Worm (Caenorhabditis elegans): ENCODE results near the gene F35A5.5.

The F35A5.5 gene

DNA sequence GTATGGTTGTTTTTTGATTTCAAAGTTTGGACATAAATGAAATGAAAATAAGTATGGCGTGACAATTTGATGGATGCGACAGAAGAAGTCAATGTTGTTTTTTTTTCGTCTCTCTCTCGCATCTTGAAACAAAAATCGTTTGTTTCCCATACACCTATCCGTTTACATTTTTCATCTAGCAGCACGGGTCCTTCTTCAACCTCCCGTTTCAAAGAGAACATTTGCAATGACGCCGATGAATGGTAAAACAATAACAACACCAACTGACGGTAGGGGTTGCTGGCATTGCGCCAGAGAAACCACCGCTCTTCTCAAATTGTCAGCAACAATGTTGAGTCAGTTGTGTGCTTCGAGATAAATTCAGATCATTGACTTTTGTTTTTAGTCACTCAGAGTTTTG is 43.6 kb upstream of the F35A5.5 start (continued):
- no peak for TF ChIP-seq F10B5.3 (tag; optimal IDR thresholded peaks at IDR 0.05)
- TF ChIP-seq mxl-2 (GFP tag; conservative IDR thresholded peaks at IDR 0.05) = no peak
- TF ChIP-seq ceh-82 (tag; optimal IDR thresholded peaks at IDR 0.05) = no peak
- TF ChIP-seq lim-7 (GFP tag; IDR thresholded peaks at IDR 0.05) = no peak
- TF ChIP-seq sdz-12 (GFP tag; optimal IDR thresholded peaks at IDR 0.05) = no peak
- TF ChIP-seq mes-2 (tag; optimal IDR thresholded peaks at IDR 0.05; ENCODE audit: poor library complexity, severe bottlenecking) = no peak
- peak in 1 of 2 experiments; percentile 99 for TF ChIP-seq daf-16 (GFP tag; optimal IDR thresholded peaks at IDR 0.05)
- no peak for TF ChIP-seq daf-16 (tag; optimal IDR thresholded peaks at IDR 0.05)
- no peak for TF ChIP-seq zag-1 (tag; optimal IDR thresholded peaks at IDR 0.05)
- TF ChIP-seq mdl-1 (tag; optimal IDR thresholded peaks at IDR 0.05) = no peak
- TF ChIP-seq lin-15B (tag; optimal IDR thresholded peaks at IDR 0.05) = no peak
- TF ChIP-seq nhr-77 (tag; optimal IDR thresholded peaks at IDR 0.05) = no peak
- no peak for TF ChIP-seq ceh-44 (GFP tag; IDR thresholded peaks at IDR 0.05)

- no peak for TF ChIP-seq zag-1 (tag; optimal IDR thresholded peaks at IDR 0.05)
- no peak for TF ChIP-seq nhr-111 (GFP tag; optimal IDR thresholded peaks at IDR 0.05)
- TF ChIP-seq unc-130 (GFP tag; optimal IDR thresholded peaks at IDR 0.05) = no peak
- peak in 1 of 2 experiments; percentile 89 for TF ChIP-seq unc-62 (GFP tag; optimal IDR thresholded peaks at IDR 0.05 in 1 of 2)
- TF ChIP-seq unc-62 (tag; optimal IDR thresholded peaks at IDR 0.05) = no peak
- TF ChIP-seq dpl-1 (GFP tag; optimal IDR thresholded peaks at IDR 0.05) = no peak
- TF ChIP-seq nhr-48 (tag; optimal IDR thresholded peaks at IDR 0.05) = peak; percentile 48
- TF ChIP-seq snpc-4 (tag; optimal IDR thresholded peaks at IDR 0.05) = no peak
- TF ChIP-seq ZK546.5 (tag; optimal IDR thresholded peaks at IDR 0.05) = no peak
- no peak for TF ChIP-seq lin-39 (tag; optimal IDR thresholded peaks at IDR 0.05)
Observed at ce11 chrX:3838670-3839069, 43.1 kb upstream of the F35A5.5 start.

DNA sequence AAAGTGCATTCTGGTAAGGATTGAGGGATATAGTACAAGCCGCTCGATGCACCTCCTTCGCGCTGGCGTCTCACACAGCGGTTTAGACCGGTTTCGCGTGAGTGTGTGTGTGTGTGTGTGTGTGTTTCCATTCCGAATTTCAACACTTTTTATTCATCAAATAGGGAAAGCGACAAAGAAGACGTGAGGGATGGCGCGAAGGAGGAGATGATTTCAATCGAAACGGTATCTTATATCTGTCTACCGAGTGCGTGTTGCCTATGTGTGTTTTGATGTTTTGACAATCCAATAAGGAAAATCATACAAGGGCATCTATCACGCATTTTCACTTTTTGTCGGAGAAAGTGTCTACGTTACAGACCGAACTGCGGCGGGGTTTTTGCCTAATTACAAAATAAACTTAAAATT is 42.2 kb upstream of the F35A5.5 start:
- TF ChIP-seq aly-2 (tag; optimal IDR thresholded peaks at IDR 0.05) = no peak
- TF ChIP-seq dmd-9 (GFP tag; IDR thresholded peaks at IDR 0.05) = no peak
- no peak for TF ChIP-seq lin-13 (GFP tag; optimal IDR thresholded peaks at IDR 0.05)
- TF ChIP-seq vab-7 (GFP tag; IDR thresholded peaks at IDR 0.05) = no peak
- TF ChIP-seq nhr-111 (GFP tag; optimal IDR thresholded peaks at IDR 0.05) = no peak
- peak; percentile 16 for TF ChIP-seq nhr-25 (tag; optimal IDR thresholded peaks at IDR 0.05; ENCODE audit: borderline replicate concordance, insufficient read depth)
- TF ChIP-seq ceh-62 (tag; optimal IDR thresholded peaks at IDR 0.05) = no peak
- no peak for TF ChIP-seq zfp-3 (GFP tag; conservative IDR thresholded peaks at IDR 0.05)
- TF ChIP-seq ceh-32 (tag; optimal IDR thresholded peaks at IDR 0.05; ENCODE audit: poor library complexity) = no peak
- TF ChIP-seq ctbp-1 (GFP tag; IDR thresholded peaks at IDR 0.05) = no peak
- peak; percentile 31 for TF ChIP-seq hlh-30 (tag; optimal IDR thresholded peaks at IDR 0.05; ENCODE audit: insufficient read depth)
- no peak for TF ChIP-seq daf-19 (GFP tag; conservative IDR thresholded peaks at IDR 0.05)
- TF ChIP-seq unc-62 (GFP tag; optimal IDR thresholded peaks at IDR 0.05 in 1 of 2) = peak in 1 of 2 experiments; percentile 5
- no peak for TF ChIP-seq unc-62 (tag; optimal IDR thresholded peaks at IDR 0.05)
- no peak for TF ChIP-seq F10B5.3 (tag; optimal IDR thresholded peaks at IDR 0.05)
- no peak for TF ChIP-seq mxl-2 (GFP tag; conservative IDR thresholded peaks at IDR 0.05)
- no peak for TF ChIP-seq skn-1 (tag; optimal IDR thresholded peaks at IDR 0.05)
- no peak for TF ChIP-seq mep-1 (tag; optimal IDR thresholded peaks at IDR 0.05)
- no peak for TF ChIP-seq nhr-41 (GFP tag; IDR thresholded peaks at IDR 0.05)
- TF ChIP-seq lin-39 (tag; optimal IDR thresholded peaks at IDR 0.05) = no peak
- peak in 1 of 2 experiments; percentile 26 for TF ChIP-seq lsy-2 (tag; optimal IDR thresholded peaks at IDR 0.05)
- TF ChIP-seq dpl-1 (GFP tag; optimal IDR thresholded peaks at IDR 0.05) = peak; percentile 5
- no peak for TF ChIP-seq nhr-76 (tag; optimal IDR thresholded peaks at IDR 0.05)
- TF ChIP-seq Y75B8A.6 (GFP tag; IDR thresholded peaks at IDR 0.05) = no peak
- TF ChIP-seq gei-8 (GFP tag; optimal IDR thresholded peaks at IDR 0.05) = no peak
- peak in 1 of 2 experiments; percentile 17 for TF ChIP-seq mdl-1 (tag; optimal IDR thresholded peaks at IDR 0.05)
- peak; percentile 56 for TF ChIP-seq nhr-28 (tag; optimal IDR thresholded peaks at IDR 0.05)
- peak; percentile 81 for TF ChIP-seq hlh-11 (tag; optimal IDR thresholded peaks at IDR 0.05)
- no peak for TF ChIP-seq nhr-77 (tag; optimal IDR thresholded peaks at IDR 0.05)
- no peak for TF ChIP-seq nhr-6 (tag; optimal IDR thresholded peaks at IDR 0.05)
- TF ChIP-seq Y5F2A.4 (GFP tag; optimal IDR thresholded peaks at IDR 0.05) = no peak
- no peak for TF ChIP-seq fos-1 (tag; optimal IDR thresholded peaks at IDR 0.05)
- TF ChIP-seq attf-4 (tag; optimal IDR thresholded peaks at IDR 0.05) = no peak
- TF ChIP-seq Y48G9A.11 (GFP tag; IDR thresholded peaks at IDR 0.05) = no peak
- TF ChIP-seq ztf-7 (tag; optimal IDR thresholded peaks at IDR 0.05) = no peak
- TF ChIP-seq lin-38 (GFP tag; IDR thresholded peaks at IDR 0.05) = no peak
